Fruit fly (Drosophila melanogaster): Measurements from ENCODE around the gene Vti1a.

The Vti1a gene

DNA sequence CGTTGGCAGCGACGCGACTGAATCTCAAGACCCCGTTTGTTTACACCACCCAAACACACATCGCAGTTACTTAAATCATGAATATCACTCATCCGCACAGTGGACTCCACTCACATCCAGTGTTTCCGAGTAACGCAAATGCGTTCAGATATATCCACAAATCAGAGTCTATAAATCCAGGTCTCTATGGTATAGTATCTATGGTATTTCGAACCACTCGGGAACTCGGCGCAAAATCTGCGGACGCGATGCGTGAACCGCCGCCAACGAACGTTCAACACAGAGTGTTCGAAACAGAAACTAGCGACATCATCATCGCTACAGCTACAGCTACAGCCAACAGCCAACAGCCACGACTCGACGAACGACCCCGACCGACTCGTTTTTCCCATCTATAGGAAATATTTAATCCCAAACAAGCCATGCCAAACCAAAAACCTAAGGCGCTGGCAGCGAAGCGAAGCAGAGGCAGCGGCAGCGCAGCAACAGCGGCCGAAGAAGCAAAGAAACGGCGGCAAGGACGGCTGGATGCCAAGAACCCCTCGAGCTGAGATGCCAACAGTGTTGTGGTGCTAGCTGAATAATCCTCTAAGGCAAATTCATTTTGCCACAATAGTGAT lies 6.1 kb upstream of the Vti1a start, which contains the start of gene CG13894:
Gene CG13894, minus strand, starts transcription at position 397 of the 620 bp plus-strand sequence.
- no peak for TF ChIP-seq tai (GFP tag; optimal IDR thresholded peaks at IDR 0.05)
- TF ChIP-seq GATAd (GFP tag; optimal IDR thresholded peaks at IDR 0.05): no peak
- no peak for TF ChIP-seq CrebA (GFP tag; optimal IDR thresholded peaks at IDR 0.05; ENCODE audit: borderline replicate concordance)
- no peak for TF ChIP-seq pan (optimal IDR thresholded peaks at IDR 0.05)
- no peak for TF ChIP-seq psq (GFP tag; optimal IDR thresholded peaks at IDR 0.05)
- TF ChIP-seq Rel (GFP tag; optimal IDR thresholded peaks at IDR 0.05): no peak
- TF ChIP-seq Rel (tag; optimal IDR thresholded peaks at IDR 0.05): no peak
- no peak for TF ChIP-seq rgr (GFP tag; optimal IDR thresholded peaks at IDR 0.05)
- TF ChIP-seq br (GFP tag; optimal IDR thresholded peaks at IDR 0.05): no peak
- TF ChIP-seq dsf (GFP tag; optimal IDR thresholded peaks at IDR 0.05; ENCODE audit: borderline replicate concordance): no peak
- TF ChIP-seq Mio (GFP tag; optimal IDR thresholded peaks at IDR 0.05): no peak
- TF ChIP-seq CG32264 (GFP tag; optimal IDR thresholded peaks at IDR 0.05): no peak
- no peak for TF ChIP-seq Dfd (GFP tag; optimal IDR thresholded peaks at IDR 0.05)
- no peak for TF ChIP-seq N (GFP tag; optimal IDR thresholded peaks at IDR 0.05)
- no peak for TF ChIP-seq lola (GFP tag; optimal IDR thresholded peaks at IDR 0.05)

DNA sequence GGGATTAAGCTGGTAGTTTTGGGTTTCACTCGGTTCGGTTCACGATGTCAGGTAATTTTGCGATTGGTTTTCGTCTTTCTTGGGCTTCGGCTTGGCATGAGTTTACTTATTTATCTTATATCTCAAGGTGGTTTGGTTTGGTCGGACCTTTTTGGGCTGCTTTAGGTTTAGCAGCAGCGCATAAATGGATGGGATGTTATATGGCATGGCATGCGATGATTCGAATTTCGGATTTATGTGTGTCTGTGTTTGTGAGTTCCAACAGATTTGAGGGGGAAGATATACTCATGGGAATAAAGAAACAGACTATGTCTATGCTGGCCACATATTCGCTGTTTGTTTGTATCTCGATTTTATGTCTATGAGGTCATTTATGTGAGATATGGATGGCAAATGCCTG lies 5.0 kb upstream of the Vti1a start:
- TF ChIP-seq h (GFP tag; optimal IDR thresholded peaks at IDR 0.05) (no peak), N (GFP tag; optimal IDR thresholded peaks at IDR 0.05) (no peak), Myc (optimal IDR thresholded peaks at IDR 0.05) (no peak), brk (GFP tag; optimal IDR thresholded peaks at IDR 0.05) (no peak), Sp1 (GFP tag; optimal IDR thresholded peaks at IDR 0.05) (no peak), Dfd (GFP tag; optimal IDR thresholded peaks at IDR 0.05) (no peak), Hr83 (GFP tag; optimal IDR thresholded peaks at IDR 0.05; ENCODE audit: poor library complexity, severe bottlenecking) (no peak), woc (GFP tag; optimal IDR thresholded peaks at IDR 0.05) (no peak), Hr78 (GFP tag; optimal IDR thresholded peaks at IDR 0.05) (no peak), sv (GFP tag; optimal IDR thresholded peaks at IDR 0.05) (no peak), Hnf4 (GFP tag; optimal IDR thresholded peaks at IDR 0.05) (no peak), fru (GFP tag; optimal IDR thresholded peaks at IDR 0.05) (no peak), ey (GFP tag; optimal IDR thresholded peaks at IDR 0.05) (no peak), dl (GFP tag; optimal IDR thresholded peaks at IDR 0.05; ENCODE audit: insufficient read depth in 1 of 2, partially characterized antibody in 2 of 2) (no peak), CG9705 (GFP tag; optimal IDR thresholded peaks at IDR 0.05) (no peak), foxo (GFP tag; optimal IDR thresholded peaks at IDR 0.05) (no peak), HLH106 (tag; optimal IDR thresholded peaks at IDR 0.05) (no peak)

dm6 chr3L:697055-697427 lies 4.3 kb upstream of the Vti1a start:
- TF ChIP-seq Rel (GFP tag; optimal IDR thresholded peaks at IDR 0.05) (no peak), Rel (tag; optimal IDR thresholded peaks at IDR 0.05) (peak; percentile 86), dmrt93B (GFP tag; optimal IDR thresholded peaks at IDR 0.05) (no peak)

DNA sequence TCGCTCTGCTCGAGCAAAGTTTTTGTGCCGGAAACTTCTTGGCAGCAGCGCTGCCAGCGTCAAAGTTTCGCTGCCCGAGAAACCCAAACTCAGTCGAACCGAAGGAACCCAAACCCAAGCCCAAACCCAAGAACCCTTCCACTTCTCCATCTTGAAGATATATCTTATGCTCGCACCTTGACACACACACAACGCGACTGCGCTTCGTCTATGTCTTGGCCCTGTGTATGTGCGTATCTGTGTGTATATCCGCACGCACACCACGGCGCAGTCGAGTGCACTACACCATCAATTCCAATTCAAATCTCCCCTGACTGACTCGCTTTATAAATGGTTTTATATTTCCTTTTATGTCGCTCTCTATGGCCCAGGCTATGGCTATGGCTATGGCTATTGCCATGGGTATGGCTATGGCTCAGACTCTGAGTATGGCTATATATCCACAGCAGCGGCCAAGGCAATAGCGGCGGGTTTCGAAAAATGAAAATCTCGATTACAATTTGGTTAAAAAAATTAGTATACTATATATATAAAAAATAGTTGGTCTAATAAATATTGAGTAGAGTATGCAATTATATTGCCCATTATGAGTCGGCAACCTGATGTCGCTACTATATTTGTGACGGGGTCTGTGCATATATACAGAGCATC lies 3.8 kb upstream of the Vti1a start:
- no peak for TF ChIP-seq Hnf4 (GFP tag; optimal IDR thresholded peaks at IDR 0.05)
- peak; percentile 85 for TF ChIP-seq rgr (GFP tag; optimal IDR thresholded peaks at IDR 0.05)
- TF ChIP-seq Dif (GFP tag; optimal IDR thresholded peaks at IDR 0.05; ENCODE audit: partially characterized antibody): no peak
- peak; percentile 92 for TF ChIP-seq h (GFP tag; optimal IDR thresholded peaks at IDR 0.05)
- peak; percentile 88 for TF ChIP-seq Sp1 (GFP tag; optimal IDR thresholded peaks at IDR 0.05)
- no peak for TF ChIP-seq lola (GFP tag; optimal IDR thresholded peaks at IDR 0.05)
- peak; percentile 82 for TF ChIP-seq Rel (GFP tag; optimal IDR thresholded peaks at IDR 0.05)
- no peak for TF ChIP-seq Rel (tag; optimal IDR thresholded peaks at IDR 0.05)
- TF ChIP-seq sage (GFP tag; optimal IDR thresholded peaks at IDR 0.05): peak; percentile 78
- peak; percentile 71 for TF ChIP-seq ey (GFP tag; optimal IDR thresholded peaks at IDR 0.05)
- peak; percentile 79 for TF ChIP-seq fru (GFP tag; optimal IDR thresholded peaks at IDR 0.05)
- TF ChIP-seq usp (GFP tag; optimal IDR thresholded peaks at IDR 0.05): no peak
- TF ChIP-seq sv (GFP tag; optimal IDR thresholded peaks at IDR 0.05): peak; percentile 86
- TF ChIP-seq tai (GFP tag; optimal IDR thresholded peaks at IDR 0.05): no peak
- no peak for TF ChIP-seq Mio (GFP tag; optimal IDR thresholded peaks at IDR 0.05)
- TF ChIP-seq dmrt93B (GFP tag; optimal IDR thresholded peaks at IDR 0.05): peak; percentile 83
- TF ChIP-seq psq (GFP tag; optimal IDR thresholded peaks at IDR 0.05): peak; percentile 82
- TF ChIP-seq pan (optimal IDR thresholded peaks at IDR 0.05): no peak
- TF ChIP-seq Vsx2 (GFP tag; optimal IDR thresholded peaks at IDR 0.05; ENCODE audit: partially characterized antibody): no peak
- TF ChIP-seq woc (GFP tag; optimal IDR thresholded peaks at IDR 0.05): peak; percentile 65
- TF ChIP-seq brk (GFP tag; optimal IDR thresholded peaks at IDR 0.05): no peak
- peak; percentile 56 for TF ChIP-seq CG32264 (GFP tag; optimal IDR thresholded peaks at IDR 0.05)
- no peak for TF ChIP-seq Hr78 (GFP tag; optimal IDR thresholded peaks at IDR 0.05)
- peak; percentile 16 for TF ChIP-seq Hr83 (GFP tag; optimal IDR thresholded peaks at IDR 0.05; ENCODE audit: poor library complexity, severe bottlenecking)
- no peak for TF ChIP-seq Abd-B (GFP tag; optimal IDR thresholded peaks at IDR 0.05)
- TF ChIP-seq Myc (optimal IDR thresholded peaks at IDR 0.05): no peak
- TF ChIP-seq Dfd (GFP tag; optimal IDR thresholded peaks at IDR 0.05): no peak
- TF ChIP-seq jim (GFP tag; optimal IDR thresholded peaks at IDR 0.05): no peak
- no peak for TF ChIP-seq dl (GFP tag; optimal IDR thresholded peaks at IDR 0.05; ENCODE audit: insufficient read depth in 1 of 2, partially characterized antibody in 2 of 2)
- no peak for TF ChIP-seq N (GFP tag; optimal IDR thresholded peaks at IDR 0.05)
- TF ChIP-seq GATAd (GFP tag; optimal IDR thresholded peaks at IDR 0.05): no peak
- TF ChIP-seq HLH106 (tag; optimal IDR thresholded peaks at IDR 0.05): peak; percentile 90
- TF ChIP-seq Jra (GFP tag; optimal IDR thresholded peaks at IDR 0.05): peak; percentile 37
- TF ChIP-seq foxo (GFP tag; optimal IDR thresholded peaks at IDR 0.05): peak in 1 of 2 experiments; percentile 88
- TF ChIP-seq dsf (GFP tag; optimal IDR thresholded peaks at IDR 0.05; ENCODE audit: borderline replicate concordance): peak; percentile 9
- no peak for TF ChIP-seq CrebA (GFP tag; optimal IDR thresholded peaks at IDR 0.05; ENCODE audit: borderline replicate concordance)
